Fruit fly (Drosophila melanogaster): ENCODE measurements around the gene CG32563.

- TF ChIP-seq CG34367 (tag; optimal IDR thresholded peaks at IDR 0.05) (no peak), fd96Ca (GFP tag; IDR thresholded peaks at IDR 0.05) (no peak), CG8301 (tag; optimal IDR thresholded peaks at IDR 0.05) (no peak), CG8159 (tag; optimal IDR thresholded peaks at IDR 0.05) (no peak), CG32121 (GFP tag; IDR thresholded peaks at IDR 0.05) (no peak), D1 (tag; optimal IDR thresholded peaks at IDR 0.05) (no peak), CG12605 (GFP tag; IDR thresholded peaks at IDR 0.05) (no peak), CG9948 (tag; optimal IDR thresholded peaks at IDR 0.05) (no peak), CG10348 (GFP tag; IDR thresholded peaks at IDR 0.05) (no peak)
Measured at dm6 chrX:17246916-17247315, 38.7 kb downstream of the CG32563 start, which contains the start of gene CG42854.
